Fruit fly (Drosophila melanogaster) whole organism, prepupa: ENCODE data around the gene slmo.

Source experiments
- Blimp-1 ChIP-seq: fragments of 200-800 bp; sonication (Bioruptor generic); optimal IDR thresholded peaks from 3 replicates; lab custom pipeline; 2017; ENCODE audit warnings: missing biosample characterization, missing genetic modification characterization, mild to moderate bottlenecking, moderate library complexity, missing genetic modification reagents
- CG10631 ChIP-seq: fragments of 200-800 bp; sonication (Bioruptor generic); optimal IDR thresholded peaks from 2 replicates; lab custom pipeline; 2016; ENCODE audit warnings: missing biosample characterization, missing genetic modification characterization
- CG10669 ChIP-seq: fragments of 200-800 bp; sonication (Bioruptor generic); optimal IDR thresholded peaks from 3 replicates; lab custom pipeline; 2018; ENCODE audit warnings: missing biosample characterization, mild to moderate bottlenecking, missing genetic modification characterization, moderate library complexity
- CG11294 ChIP-seq: fragments of 200-800 bp; sonication (Bioruptor generic); IDR thresholded peaks from 2 replicates; pipeline ENCODE4 v1.3.6; 2022; ENCODE audit warnings: missing biosample characterization, missing genetic modification characterization
- CG11762 ChIP-seq: fragments of 200-800 bp; sonication (Bioruptor generic); optimal IDR thresholded peaks from 3 replicates; lab custom pipeline; 2016; ENCODE audit warnings: missing biosample characterization, missing genetic modification characterization; ENCODE audit not compliant: insufficient read depth
- CG11902 ChIP-seq: fragments of 200-800 bp; sonication (Bioruptor generic); optimal IDR thresholded peaks from 3 replicates; lab custom pipeline; 2016; ENCODE audit warnings: missing biosample characterization, missing genetic modification characterization
- CG15336 ChIP-seq: fragments of 200-800 bp; sonication (Bioruptor generic); IDR thresholded peaks from 2 replicates; pipeline ENCODE4 v1.3.6; 2022; ENCODE audit warnings: missing biosample characterization, missing genetic modification characterization
- CG1621 ChIP-seq: fragments of 200-800 bp; sonication (Bioruptor generic); optimal IDR thresholded peaks from 3 replicates; lab custom pipeline; 2018; ENCODE audit warnings: missing biosample characterization, mild to moderate bottlenecking, missing genetic modification characterization
- CG16779 ChIP-seq: fragments of 200-800 bp; sonication (Bioruptor generic); optimal IDR thresholded peaks from 3 replicates; lab custom pipeline; 2017; ENCODE audit warnings: missing biosample characterization, mild to moderate bottlenecking, missing genetic modification characterization
- CG3032 ChIP-seq: fragments of 200-800 bp; optimal IDR thresholded peaks from 2 replicates; lab custom pipeline; 2019; ENCODE audit warnings: missing biosample characterization, mild to moderate bottlenecking, missing genetic modification characterization, moderate library complexity
- CG31627 ChIP-seq: fragments of 200-800 bp; sonication (Bioruptor generic); optimal IDR thresholded peaks from 3 replicates; lab custom pipeline; 2016; ENCODE audit warnings: missing biosample characterization, missing genetic modification characterization
- CG3919 ChIP-seq: fragments of 200-800 bp; sonication (Bioruptor generic); optimal IDR thresholded peaks from 3 replicates; lab custom pipeline; 2016; ENCODE audit warnings: missing biosample characterization, missing genetic modification characterization
- CG4318 ChIP-seq: fragments of 200-800 bp; sonication (Bioruptor generic); optimal IDR thresholded peaks from 3 replicates; lab custom pipeline; 2017; ENCODE audit warnings: missing biosample characterization, mild to moderate bottlenecking, missing genetic modification characterization
- CG6163 ChIP-seq: fragments of 200-800 bp; sonication (Bioruptor generic); IDR thresholded peaks from 3 replicates; pipeline ENCODE4 v1.3.6; 2022; ENCODE audit warnings: missing biosample characterization, missing genetic modification characterization
- CG6276 ChIP-seq: fragments of 200-800 bp; sonication (Bioruptor generic); optimal IDR thresholded peaks from 2 replicates; lab custom pipeline; 2017; ENCODE audit warnings: missing biosample characterization, mild to moderate bottlenecking, missing genetic modification characterization
- CG6854 ChIP-seq: fragments of 200-800 bp; sonication (Bioruptor generic); optimal IDR thresholded peaks from 2 replicates; lab custom pipeline; 2017; ENCODE audit warnings: missing biosample characterization, mild to moderate bottlenecking, missing genetic modification characterization
- CG7368 ChIP-seq: fragments of 200-800 bp; sonication (Bioruptor generic); optimal IDR thresholded peaks from 3 replicates; lab custom pipeline; 2016; ENCODE audit warnings: missing biosample characterization, missing genetic modification characterization
- CG8319 ChIP-seq: fragments of 200-800 bp; sonication (Bioruptor generic); optimal IDR thresholded peaks from 3 replicates; lab custom pipeline; 2016; ENCODE audit warnings: missing biosample characterization, missing genetic modification characterization
- CG8632 ChIP-seq: fragments of 200-800 bp; sonication (Bioruptor generic); optimal IDR thresholded peaks from 3 replicates; lab custom pipeline; 2016; ENCODE audit warnings: missing biosample characterization, missing genetic modification characterization
- CG9139 ChIP-seq: fragments of 200-800 bp; sonication (Bioruptor generic); optimal IDR thresholded peaks from 3 replicates; lab custom pipeline; 2017; ENCODE audit warnings: missing biosample characterization, mild to moderate bottlenecking, missing genetic modification characterization
- Eip75B ChIP-seq: fragments of 200-800 bp; sonication (Bioruptor generic); optimal IDR thresholded peaks from 3 replicates; lab custom pipeline; 2016; ENCODE audit warnings: missing biosample characterization, missing genetic modification characterization
- Eip78C ChIP-seq: fragments of 200-800 bp; sonication (Bioruptor generic); peaks from one replicate; lab custom pipeline; 2016; ENCODE audit warnings: missing biosample characterization, missing genetic modification characterization
- Eip93F ChIP-seq: fragments of 200-800 bp; sonication (Bioruptor generic); optimal IDR thresholded peaks from 2 replicates; lab custom pipeline; 2016; ENCODE audit warnings: missing biosample characterization, mild to moderate bottlenecking, missing genetic modification characterization
- Ets21C ChIP-seq: fragments of 200-800 bp; sonication (Bioruptor generic); optimal IDR thresholded peaks from 3 replicates; lab custom pipeline; 2016; ENCODE audit warnings: missing biosample characterization, missing genetic modification characterization
- Ets96B ChIP-seq: fragments of 200-800 bp; optimal IDR thresholded peaks from 2 replicates; lab custom pipeline; 2019; ENCODE audit warnings: missing biosample characterization, mild to moderate bottlenecking, missing genetic modification characterization, moderate library complexity
- Hr38 ChIP-seq: sonication (Bioruptor generic); optimal IDR thresholded peaks from 2 replicates; lab custom pipeline; 2016; ENCODE audit warnings: missing biosample characterization, missing genetic modification characterization
- Hr39 ChIP-seq: fragments of 200-800 bp; sonication (Bioruptor generic); optimal IDR thresholded peaks from 2 replicates; lab custom pipeline; 2016; ENCODE audit warnings: missing biosample characterization, missing genetic modification characterization
- Lpt ChIP-seq: fragments of 200-800 bp; sonication (Bioruptor generic); optimal IDR thresholded peaks from 3 replicates; lab custom pipeline; 2016; ENCODE audit warnings: missing biosample characterization, missing genetic modification characterization
- Met ChIP-seq: fragments of 200-800 bp; sonication (Bioruptor generic); optimal IDR thresholded peaks from 3 replicates; lab custom pipeline; 2016; ENCODE audit warnings: missing biosample characterization, missing genetic modification characterization
- OdsH ChIP-seq: fragments of 200-800 bp; sonication (Bioruptor generic); optimal IDR thresholded peaks from 3 replicates; lab custom pipeline; 2016; ENCODE audit warnings: missing biosample characterization, missing genetic modification characterization
- Smox ChIP-seq: fragments of 200-800 bp; sonication (Bioruptor generic); optimal IDR thresholded peaks from 3 replicates; lab custom pipeline; 2016; ENCODE audit warnings: missing biosample characterization, missing genetic modification characterization
- Sox14 ChIP-seq: fragments of 200-800 bp; sonication (Bioruptor generic); optimal IDR thresholded peaks from 3 replicates; lab custom pipeline; 2016; ENCODE audit warnings: missing biosample characterization, missing genetic modification characterization
- Sox15 ChIP-seq: fragments of 200-800 bp; sonication (Bioruptor generic); optimal IDR thresholded peaks from 3 replicates; lab custom pipeline; 2016; ENCODE audit warnings: missing biosample characterization, missing genetic modification characterization
- achi ChIP-seq: fragments of 200-800 bp; sonication (Bioruptor generic); optimal IDR thresholded peaks from 3 replicates; lab custom pipeline; 2016; ENCODE audit warnings: missing biosample characterization, missing genetic modification characterization
- acj6 ChIP-seq: fragments of 200-800 bp; sonication (Bioruptor generic); optimal IDR thresholded peaks from 3 replicates; lab custom pipeline; 2016; ENCODE audit warnings: missing biosample characterization, missing genetic modification characterization
- cyc ChIP-seq: fragments of 200-800 bp; sonication (Bioruptor generic); optimal IDR thresholded peaks from 3 replicates; lab custom pipeline; 2016; ENCODE audit warnings: missing biosample characterization, missing genetic modification characterization
- dac ChIP-seq: fragments of 200-800 bp; sonication (Bioruptor generic); optimal IDR thresholded peaks from 2 replicates; lab custom pipeline; 2017; ENCODE audit warnings: missing biosample characterization, mild to moderate bottlenecking, missing genetic modification characterization
- eg ChIP-seq: fragments of 200-800 bp; sonication (Bioruptor generic); IDR thresholded peaks from 3 replicates; pipeline ENCODE4 v1.3.6; 2022; ENCODE audit warnings: missing biosample characterization, missing genetic modification characterization
- fd59A ChIP-seq: fragments of 200-800 bp; sonication (Bioruptor generic); optimal IDR thresholded peaks from 2 replicates; lab custom pipeline; 2017; ENCODE audit warnings: missing biosample characterization, mild to moderate bottlenecking, missing genetic modification characterization, missing genetic modification reagents
- fkh ChIP-seq: fragments of 200-800 bp; sonication (Bioruptor generic); optimal IDR thresholded peaks from 3 replicates; lab custom pipeline; 2017; ENCODE audit warnings: missing biosample characterization, mild to moderate bottlenecking, missing genetic modification characterization, moderate library complexity
- lz ChIP-seq: fragments of 200-800 bp; sonication (Bioruptor generic); optimal IDR thresholded peaks from 3 replicates; lab custom pipeline; 2016; ENCODE audit warnings: missing biosample characterization, missing genetic modification characterization
- net ChIP-seq: fragments of 200-800 bp; sonication (Bioruptor generic); optimal IDR thresholded peaks from 3 replicates; lab custom pipeline; 2016; ENCODE audit warnings: missing biosample characterization, missing genetic modification characterization
- pdm3 ChIP-seq: fragments of 200-800 bp; sonication (Bioruptor generic); optimal IDR thresholded peaks from 3 replicates; lab custom pipeline; 2016; ENCODE audit warnings: missing biosample characterization, missing genetic modification characterization
- salr ChIP-seq, 2 experiments: fragments of 200-800 bp; sonication (Bioruptor generic); optimal IDR thresholded peaks; 3 replicates each; lab custom pipeline; 2016 to 2018; ENCODE audit warnings: missing biosample characterization in 2 of 2, missing genetic modification characterization in 2 of 2, mild to moderate bottlenecking in 1 of 2
- spab ChIP-seq: fragments of 200-800 bp; sonication (Bioruptor generic); optimal IDR thresholded peaks from 2 replicates; lab custom pipeline; 2017; ENCODE audit warnings: missing biosample characterization, mild to moderate bottlenecking, missing genetic modification characterization, missing genetic modification reagents
- ss ChIP-seq, 2 experiments: fragments of 200-800 bp; sonication (Bioruptor generic); optimal IDR thresholded peaks; 2 replicates in 1 of 2; 3 replicates in 1 of 2; lab custom pipeline; 2017 to 2018; ENCODE audit warnings: mild to moderate bottlenecking in 2 of 2, missing biosample characterization in 2 of 2, missing genetic modification characterization in 2 of 2, moderate library complexity in 1 of 2
- svp ChIP-seq: fragments of 200-800 bp; sonication (Bioruptor generic); peaks from one replicate; lab custom pipeline; 2016; ENCODE audit warnings: missing biosample characterization, missing genetic modification characterization
- topi ChIP-seq: fragments of 200-800 bp; sonication (Bioruptor generic); optimal IDR thresholded peaks from 3 replicates; lab custom pipeline; 2016; ENCODE audit warnings: missing biosample characterization, missing genetic modification characterization

Gene slmo

dm6 chr2L:6065823-6066222 lies 17.3 kb upstream of the slmo start, which contains the start of the genes Fbw5 and CG9147 (continued):
- peak; percentile 99 for TF ChIP-seq CG3032
- TF ChIP-seq CG10631 (GFP tag; lab: Kevin White, UChicago) = peak; percentile 100
- peak; percentile 100 for TF ChIP-seq acj6 (GFP tag; lab: Kevin White, UChicago)
- peak; percentile 99 to 100 for TF ChIP-seq ss (GFP tag; optimal IDR thresholded peaks at IDR 0.05; lab: Kevin White, UChicago)
- TF ChIP-seq Smox (GFP tag; lab: Kevin White, UChicago) = peak; percentile 100
- peak; percentile 99 for TF ChIP-seq CG1621
- TF ChIP-seq pdm3 (GFP tag; lab: Kevin White, UChicago) = peak; percentile 100
- TF ChIP-seq Ets21C = peak; percentile 99
- TF ChIP-seq, all 60 proteins: peak for 60

- TF ChIP-seq CG16779 (no peak), svp (GFP tag; lab: Kevin White, UChicago) (peak; percentile 95), Ets21C (peak; percentile 54), CG11294 (GFP tag; lab: Robert Waterston, UW) (peak; percentile 30; the same call in 1 of the 2 replicates), eg (GFP tag; lab: Robert Waterston, UW) (peak; percentile 79), CG11902 (GFP tag; lab: Kevin White, UChicago) (peak; percentile 61), CG15336 (GFP tag; lab: Robert Waterston, UW) (peak; percentile 55), CG11762 (GFP tag; lab: Kevin White, UChicago) (peak; percentile 35), lz (peak; percentile 83), Ets96B (tag; lab: Kevin White, UChicago) (peak; percentile 65), CG9139 (GFP tag; lab: Kevin White, UChicago) (no peak), acj6 (GFP tag; lab: Kevin White, UChicago) (peak; percentile 78), Blimp-1 (no peak), Smox (GFP tag; lab: Kevin White, UChicago) (peak; percentile 70), spab (GFP tag; lab: Kevin White, UChicago) (peak; percentile 31), Sox14 (GFP tag; lab: Kevin White, UChicago) (peak; percentile 88), Sox15 (GFP tag; lab: Kevin White, UChicago) (peak; percentile 64), CG4318 (GFP tag; lab: Kevin White, UChicago) (no peak), Eip75B (peak; percentile 75), OdsH (GFP tag; lab: Kevin White, UChicago) (no peak), CG6854 (GFP tag; lab: Kevin White, UChicago) (no peak), dac (GFP tag; lab: Kevin White, UChicago) (no peak), CG8632 (GFP tag; lab: Kevin White, UChicago) (peak; percentile 45), Eip93F (GFP tag; lab: Kevin White, UChicago) (no peak), CG8319 (GFP tag; lab: Kevin White, UChicago) (peak; percentile 43), CG31627 (GFP tag; lab: Kevin White, UChicago) (peak; percentile 85), salr (GFP tag; optimal IDR thresholded peaks at IDR 0.05; lab: Kevin White, UChicago) (peak in 1 of 2 experiments; percentile 53), CG7368 (GFP tag; lab: Kevin White, UChicago) (no peak), CG3919 (GFP tag; lab: Kevin White, UChicago) (peak; percentile 79), net (GFP tag; lab: Kevin White, UChicago) (no peak), fd59A (peak; percentile 33), CG10669 (no peak), Lpt (GFP tag; lab: Kevin White, UChicago) (no peak), Eip78C (peak; percentile 91), ss (GFP tag; optimal IDR thresholded peaks at IDR 0.05; lab: Kevin White, UChicago) (no peak), Hr39 (GFP tag; lab: Kevin White, UChicago) (peak; percentile 85), CG6163 (peak; percentile 78), achi (GFP tag; lab: Kevin White, UChicago) (peak; percentile 100), fkh (peak; percentile 98), topi (peak; percentile 73), cyc (GFP tag; lab: Kevin White, UChicago) (peak; percentile 81), pdm3 (GFP tag; lab: Kevin White, UChicago) (peak; percentile 80), CG6276 (no peak), Met (GFP tag; lab: Kevin White, UChicago) (no peak), Hr38 (no peak)
Observed at dm6 chr2L:6062382-6063082, 14.0 kb upstream of the slmo start, which contains the start of the genes ND-51 and CG13994. ND-51 (minus strand) TSS chr2L:6062757. CG13994 (plus strand) TSS chr2L:6062989.
